Worm (Caenorhabditis elegans): ENCODE results near the gene W01C8.5.

ce11 chrX:5723758-5724157, 26.6 kb upstream of the W01C8.5 start:
- TF ChIP-seq ceh-27 (GFP tag; optimal IDR thresholded peaks at IDR 0.05) (no peak), pha-4 (tag; optimal IDR thresholded peaks at IDR 0.05) (no peak), madf-10 (tag; optimal IDR thresholded peaks at IDR 0.05) (no peak), lag-1 (GFP tag; IDR thresholded peaks at IDR 0.05) (no peak), ztf-22 (GFP tag; optimal IDR thresholded peaks at IDR 0.05) (no peak), T07F8.4 (tag; optimal IDR thresholded peaks at IDR 0.05) (no peak), efl-1 (GFP tag; optimal IDR thresholded peaks at IDR 0.05) (no peak)
